Fruit fly (Drosophila melanogaster): ENCODE results near the gene Rab27.

Rab27 gene

DNA sequence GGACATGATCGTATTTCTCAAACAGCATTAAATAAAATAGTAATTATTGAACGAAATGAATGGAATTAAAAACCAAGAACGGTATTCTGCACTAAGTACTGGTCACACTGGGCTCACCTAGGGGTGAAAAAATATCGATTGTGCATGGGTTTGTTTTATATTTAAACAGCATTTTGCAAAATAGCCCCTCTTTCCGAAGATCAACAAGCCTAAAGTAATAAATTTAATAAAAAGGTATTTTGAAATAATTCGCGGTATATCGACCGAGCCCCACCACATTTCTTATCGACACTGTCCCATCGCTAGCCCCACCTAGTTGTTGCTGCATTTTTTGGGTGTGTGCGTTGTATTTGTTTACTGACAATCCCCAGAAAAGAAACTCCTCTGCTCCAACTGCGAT, 6.2 kb downstream of the Rab27 start, which contains the start of gene pck (continued):
- peak; percentile 61 to 80 for TF ChIP-seq dpn (GFP tag; optimal IDR thresholded peaks at IDR 0.05)
- peak; percentile 74 for TF ChIP-seq ind (GFP tag; optimal IDR thresholded peaks at IDR 0.05)
- TF ChIP-seq bab2 (GFP tag; optimal IDR thresholded peaks at IDR 0.05), result peak; percentile 61
- TF ChIP-seq CG14050 (GFP tag; IDR thresholded peaks at IDR 0.05), result no peak; the same call in 2 of the 3 replicates
- TF ChIP-seq ranshi (GFP tag; IDR thresholded peaks at IDR 0.05), result peak; percentile 58
- TF ChIP-seq Dfd (GFP tag; optimal IDR thresholded peaks at IDR 0.05), result no peak
- TF ChIP-seq Elba2 (GFP tag; optimal IDR thresholded peaks at IDR 0.05), result peak; percentile 50
- peak; percentile 67 for TF ChIP-seq Sox102F (GFP tag; optimal IDR thresholded peaks at IDR 0.05)
- peak; percentile 52 for TF ChIP-seq CG17359 (tag; optimal IDR thresholded peaks at IDR 0.05)
- peak; percentile 67 for TF ChIP-seq CG12659 (GFP tag; optimal IDR thresholded peaks at IDR 0.05)
- TF ChIP-seq CG7556 (GFP tag; optimal IDR thresholded peaks at IDR 0.05), result peak; percentile 56
- peak; percentile 58 for TF ChIP-seq Dp (GFP tag; optimal IDR thresholded peaks at IDR 0.05)
- peak; percentile 51 for TF ChIP-seq CG13424 (tag; optimal IDR thresholded peaks at IDR 0.05)
- TF ChIP-seq CG9437 (GFP tag; optimal IDR thresholded peaks at IDR 0.05), result peak; percentile 45
- TF ChIP-seq ERR (GFP tag; optimal IDR thresholded peaks at IDR 0.05), result peak; percentile 60
- 0 out of 3 replicates have a peak, but pooled peaks have one; percentile 40 for TF ChIP-seq CG7963 (GFP tag; IDR thresholded peaks at IDR 0.05; ENCODE audit: partially characterized antibody)
- peak; percentile 22; the same call in 1 of the 2 replicates for TF ChIP-seq CG11696 (GFP tag; IDR thresholded peaks at IDR 0.05)
- peak; percentile 65 for TF ChIP-seq dmrt11E (tag; optimal IDR thresholded peaks at IDR 0.05)
- TF ChIP-seq twi (tag; optimal IDR thresholded peaks at IDR 0.05), result no peak
- TF ChIP-seq BtbVII (GFP tag; optimal IDR thresholded peaks at IDR 0.05), result no peak
- no peak for TF ChIP-seq dan (GFP tag; IDR thresholded peaks at IDR 0.05)
- TF ChIP-seq CG10654 (GFP tag; optimal IDR thresholded peaks at IDR 0.05), result peak; percentile 38
- TF ChIP-seq CG10462 (GFP tag; optimal IDR thresholded peaks at IDR 0.05), result peak; percentile 81
- peak; percentile 42 for TF ChIP-seq stwl (tag; optimal IDR thresholded peaks at IDR 0.05)
- peak; percentile 42 for TF ChIP-seq CG33557 (GFP tag; optimal IDR thresholded peaks at IDR 0.05)
- TF ChIP-seq CG18599 (GFP tag; optimal IDR thresholded peaks at IDR 0.05), result peak; percentile 72
- peak; percentile 53 for TF ChIP-seq HLH54F (GFP tag; optimal IDR thresholded peaks at IDR 0.05)
- no peak for TF ChIP-seq br (optimal IDR thresholded peaks at IDR 0.05)
- peak; percentile 59 for TF ChIP-seq NFAT (GFP tag; IDR thresholded peaks at IDR 0.05)
- TF ChIP-seq CG5180 (GFP tag; optimal IDR thresholded peaks at IDR 0.05), result no peak
- TF ChIP-seq CG17829 (tag; optimal IDR thresholded peaks at IDR 0.05), result peak; percentile 67
- peak; percentile 32 for TF ChIP-seq cato (GFP tag; optimal IDR thresholded peaks at IDR 0.05; ENCODE audit: borderline replicate concordance)
- peak; percentile 23 for TF ChIP-seq psq (GFP tag; optimal IDR thresholded peaks at IDR 0.05)
- no peak for TF ChIP-seq CG17568 (GFP tag; optimal IDR thresholded peaks at IDR 0.05)
- peak; percentile 60 for TF ChIP-seq pnt (GFP tag; optimal IDR thresholded peaks at IDR 0.05)
- TF ChIP-seq CG6689 (GFP tag; IDR thresholded peaks at IDR 0.05), result peak; percentile 53; the same call in 1 of the 2 replicates
- peak; percentile 48; the same call in 1 of the 3 replicates for TF ChIP-seq CG17361 (GFP tag; IDR thresholded peaks at IDR 0.05)
- peak; percentile 54 for TF ChIP-seq Max (GFP tag; optimal IDR thresholded peaks at IDR 0.05)
- peak; percentile 65 for TF ChIP-seq CG34224 (GFP tag; IDR thresholded peaks at IDR 0.05; ENCODE audit: partially characterized antibody)
- TF ChIP-seq crol (GFP tag; IDR thresholded peaks at IDR 0.05), result no peak
- TF ChIP-seq CG4282 (GFP tag; optimal IDR thresholded peaks at IDR 0.05), result no peak
- peak; percentile 35 for TF ChIP-seq Mes4 (GFP tag; optimal IDR thresholded peaks at IDR 0.05)
- TF ChIP-seq lbe (GFP tag; optimal IDR thresholded peaks at IDR 0.05), result peak; percentile 55
- no peak for TF ChIP-seq fd64A (GFP tag; optimal IDR thresholded peaks at IDR 0.05)
- no peak for TF ChIP-seq wor (GFP tag; IDR thresholded peaks at IDR 0.05)
- TF ChIP-seq gfzf (GFP tag; optimal IDR thresholded peaks at IDR 0.05), result peak; percentile 63
- peak; percentile 66 for TF ChIP-seq CG12942 (GFP tag; optimal IDR thresholded peaks at IDR 0.05)
- TF ChIP-seq nau (GFP tag; optimal IDR thresholded peaks at IDR 0.05), result no peak
- TF ChIP-seq CG10321 (GFP tag; IDR thresholded peaks at IDR 0.05), result no peak
- TF ChIP-seq Rx (GFP tag; IDR thresholded peaks at IDR 0.05), result peak; percentile 50; the same call in 1 of the 2 replicates
- peak; percentile 93 for TF ChIP-seq Med (GFP tag)

Measured in whole organism, embryonic.